Fruit fly (Drosophila melanogaster) whole organism, pupa: ENCODE data around the gene TrpRS.

Experiments
- CG10348 ChIP-seq: fragments of 200-800 bp; sonication (Bioruptor generic); IDR thresholded peaks from 2 replicates; pipeline ENCODE4 v1.3.6; 2022; ENCODE audit warnings: missing biosample characterization, missing genetic modification characterization
- CG12605 ChIP-seq: fragments of 200-800 bp; sonication (Bioruptor generic); IDR thresholded peaks from 2 replicates; pipeline ENCODE4 v1.3.6; 2022; ENCODE audit warnings: missing biosample characterization, missing genetic modification characterization
- CG13204 ChIP-seq: fragments of 200-800 bp; sonication (Bioruptor generic); optimal IDR thresholded peaks from 2 replicates; lab custom pipeline; 2018; ENCODE audit warnings: missing biosample characterization, mild to moderate bottlenecking, missing genetic modification characterization, moderate library complexity
- CG14655 ChIP-seq: fragments of 200-800 bp; sonication (Bioruptor generic); optimal IDR thresholded peaks from 3 replicates; lab custom pipeline; 2017; ENCODE audit warnings: mild to moderate bottlenecking, missing biosample characterization, missing genetic modification reagents, missing genetic modification characterization
- CG15710 ChIP-seq: fragments of 200-800 bp; sonication (Bioruptor generic); optimal IDR thresholded peaks from 2 replicates; lab custom pipeline; 2018; ENCODE audit warnings: missing biosample characterization, mild to moderate bottlenecking, missing genetic modification characterization, moderate library complexity
- CG17806 ChIP-seq: fragments of 200-800 bp; sonication (Bioruptor generic); optimal IDR thresholded peaks from 2 replicates; lab custom pipeline; 2018; ENCODE audit warnings: missing biosample characterization, mild to moderate bottlenecking, missing genetic modification characterization, moderate library complexity
- CG32121 ChIP-seq: fragments of 200-800 bp; sonication (Bioruptor generic); IDR thresholded peaks from 2 replicates; pipeline ENCODE4 v1.3.6; 2022; ENCODE audit warnings: missing biosample characterization, missing genetic modification characterization
- CG4496 ChIP-seq: fragments of 200-800 bp; sonication (Bioruptor generic); IDR thresholded peaks from 3 replicates; pipeline ENCODE4 v1.3.6; 2022; ENCODE audit warnings: missing biosample characterization, missing genetic modification characterization
- CG8159 ChIP-seq: fragments of 200-800 bp; sonication (Bioruptor generic); optimal IDR thresholded peaks from 3 replicates; lab custom pipeline; 2018; ENCODE audit warnings: missing biosample characterization, mild to moderate bottlenecking, missing genetic modification characterization, moderate library complexity
- CG8301 ChIP-seq: fragments of 200-800 bp; sonication (Bioruptor generic); optimal IDR thresholded peaks from 2 replicates; lab custom pipeline; 2018; ENCODE audit warnings: missing biosample characterization, mild to moderate bottlenecking, missing genetic modification characterization
- CG9948 ChIP-seq: fragments of 200-800 bp; sonication (Bioruptor generic); optimal IDR thresholded peaks from 2 replicates; lab custom pipeline; 2018; ENCODE audit warnings: missing biosample characterization, mild to moderate bottlenecking, missing genetic modification characterization, moderate library complexity
- D1 ChIP-seq: fragments of 200-800 bp; sonication (Bioruptor generic); optimal IDR thresholded peaks from 2 replicates; lab custom pipeline; 2018; ENCODE audit warnings: missing biosample characterization, mild to moderate bottlenecking, missing genetic modification characterization, moderate library complexity
- EcR ChIP-seq: fragments of 200-800 bp; sonication (Bioruptor generic); optimal IDR thresholded peaks from 3 replicates; lab custom pipeline; 2019; ENCODE audit warnings: missing biosample characterization, missing genetic modification characterization, mild to moderate bottlenecking, moderate library complexity, missing genetic modification reagents
- Ets98B ChIP-seq: fragments of 200-800 bp; sonication (Bioruptor generic); IDR thresholded peaks from 2 replicates; pipeline ENCODE4 v1.3.6; 2022; ENCODE audit warnings: missing biosample characterization, missing genetic modification characterization
- Pif1A ChIP-seq: fragments of 200-800 bp; sonication (Bioruptor generic); optimal IDR thresholded peaks from 3 replicates; lab custom pipeline; 2016; ENCODE audit warnings: missing biosample characterization, missing genetic modification characterization
- Pif1B ChIP-seq: fragments of 200-800 bp; sonication (Bioruptor generic); optimal IDR thresholded peaks from 3 replicates; lab custom pipeline; 2016; ENCODE audit warnings: missing biosample characterization, missing genetic modification characterization
- Snoo ChIP-seq: fragments of 200-800 bp; sonication (Bioruptor generic); optimal IDR thresholded peaks from 3 replicates; lab custom pipeline; 2017; ENCODE audit warnings: missing biosample characterization, mild to moderate bottlenecking, missing genetic modification characterization, inconsistent platforms
- fd96Ca ChIP-seq: fragments of 200-800 bp; sonication (Bioruptor generic); IDR thresholded peaks from 3 replicates; pipeline ENCODE4 v1.3.6; 2022; ENCODE audit warnings: missing biosample characterization, missing genetic modification characterization
- gl ChIP-seq: fragments of 200-800 bp; sonication (Bioruptor generic); optimal IDR thresholded peaks from 2 replicates; lab custom pipeline; 2018; ENCODE audit warnings: missing biosample characterization, mild to moderate bottlenecking, missing genetic modification characterization
- rn ChIP-seq: fragments of 200-800 bp; sonication (Bioruptor generic); IDR thresholded peaks from 2 replicates; pipeline ENCODE4 v1.3.6; 2022; ENCODE audit warnings: missing biosample characterization, missing genetic modification characterization

Gene TrpRS

dm6 chr3R:9266765-9267164 lies at the start of gene TrpRS, which contains the start of gene Vps16A:
Gene TrpRS, minus strand, starts transcription at chr3R:9266904.
Gene Vps16A, plus strand, starts transcription at chr3R:9267019.
- TF ChIP-seq CG17806 (tag; lab: Kevin White, UChicago) = no peak
- no peak for TF ChIP-seq Pif1A (GFP tag; lab: Kevin White, UChicago)
- no peak for TF ChIP-seq CG32121 (GFP tag; lab: Robert Waterston, UW)
- TF ChIP-seq fd96Ca (GFP tag; lab: Robert Waterston, UW) = no peak
- no peak for TF ChIP-seq CG9948 (tag; lab: Kevin White, UChicago)
- TF ChIP-seq CG15710 = no peak

- TF ChIP-seq Pif1B (no peak), CG8301 (tag; lab: Kevin White, UChicago) (no peak), CG9948 (tag; lab: Kevin White, UChicago) (no peak), CG4496 (GFP tag; lab: Robert Waterston, UW) (no peak), EcR (GFP tag; lab: Kevin White, UChicago) (no peak), CG12605 (no peak), CG8159 (no peak), CG15710 (no peak), CG10348 (GFP tag; lab: Robert Waterston, UW) (no peak), Ets98B (GFP tag; lab: Robert Waterston, UW) (no peak), fd96Ca (GFP tag; lab: Robert Waterston, UW) (no peak)
Observed at dm6 chr3R:9297163-9297562, 30.5 kb upstream of the TrpRS start.

dm6 chr3R:9287710-9288109 lies 21.0 kb upstream of the TrpRS start:
- TF ChIP-seq fd96Ca (GFP tag; lab: Robert Waterston, UW) (no peak), CG17806 (tag; lab: Kevin White, UChicago) (no peak), CG15710 (no peak), gl (tag; lab: Kevin White, UChicago) (no peak), CG14655 (GFP tag; lab: Kevin White, UChicago) (no peak), Pif1B (no peak), Snoo (tag; lab: Kevin White, UChicago) (no peak), CG32121 (GFP tag; lab: Robert Waterston, UW) (no peak), CG12605 (no peak), CG4496 (GFP tag; lab: Robert Waterston, UW) (no peak), Ets98B (GFP tag; lab: Robert Waterston, UW) (no peak), CG10348 (GFP tag; lab: Robert Waterston, UW) (no peak), CG13204 (no peak), rn (no peak)

- TF ChIP-seq CG13204 = no peak
- no peak for TF ChIP-seq EcR (GFP tag; lab: Kevin White, UChicago)
- TF ChIP-seq CG4496 (GFP tag; lab: Robert Waterston, UW) = no peak
- no peak for TF ChIP-seq CG10348 (GFP tag; lab: Robert Waterston, UW)
- no peak for TF ChIP-seq CG17806 (tag; lab: Kevin White, UChicago)
- no peak for TF ChIP-seq CG15710
- no peak for TF ChIP-seq Snoo (tag; lab: Kevin White, UChicago)
- no peak for TF ChIP-seq Ets98B (GFP tag; lab: Robert Waterston, UW)
- TF ChIP-seq CG9948 (tag; lab: Kevin White, UChicago) = no peak
- TF ChIP-seq Pif1B = no peak
- TF ChIP-seq Pif1A (GFP tag; lab: Kevin White, UChicago) = no peak
- no peak for TF ChIP-seq CG32121 (GFP tag; lab: Robert Waterston, UW)
- no peak for TF ChIP-seq D1 (tag; lab: Kevin White, UChicago)
- no peak for TF ChIP-seq CG8159
- TF ChIP-seq, all 21 proteins: peak for 0
Observed at dm6 chr3R:9264042-9264441, 2.7 kb downstream of the TrpRS start, which contains the start of gene sage. Gene sage, minus strand, starts transcription at chr3R:9264142.

dm6 chr3R:9260421-9260973 lies 6.2 kb downstream of the TrpRS start, which contains the start of gene ATP6AP2:
Gene ATP6AP2, plus strand, starts transcription at chr3R:9260638.
- TF ChIP-seq gl (tag; lab: Kevin White, UChicago) (no peak), CG4496 (GFP tag; lab: Robert Waterston, UW) (peak; percentile 49; the same call in 1 of the 3 replicates), CG12605 (no peak), Snoo (tag; lab: Kevin White, UChicago) (peak; percentile 12), CG17806 (tag; lab: Kevin White, UChicago) (peak; percentile 37), Ets98B (GFP tag; lab: Robert Waterston, UW) (peak; percentile 60; the same call in 1 of the 2 replicates)
- TF ChIP-seq, all 21 proteins: peak for 4

dm6 chr3R:9258252-9259225 lies 8.2 kb downstream of the TrpRS start, which contains the start of the genes Ibf2 and Ibf1:
Gene Ibf2, minus strand, starts transcription at chr3R:9258501.
Gene Ibf1, plus strand, starts transcription at chr3R:9258964.
- no peak for TF ChIP-seq CG15710
- no peak for TF ChIP-seq CG8159
- no peak for TF ChIP-seq CG9948 (tag; lab: Kevin White, UChicago)
- no peak for TF ChIP-seq gl (tag; lab: Kevin White, UChicago)
- no peak for TF ChIP-seq Ets98B (GFP tag; lab: Robert Waterston, UW)
- no peak for TF ChIP-seq Pif1B
- no peak for TF ChIP-seq D1 (tag; lab: Kevin White, UChicago)
- no peak for TF ChIP-seq Snoo (tag; lab: Kevin White, UChicago)
- TF ChIP-seq rn = no peak
- no peak for TF ChIP-seq CG4496 (GFP tag; lab: Robert Waterston, UW)
- TF ChIP-seq CG12605 = no peak
